Worm (Caenorhabditis elegans) whole organism, L2 larva: ENCODE results near the gene VB0395L.1.

ENCODE experiments used
- lin-13 ChIP-seq: fragments of 150-350 bp; optimal IDR thresholded peaks from 2 replicates; lab custom pipeline; 2014; ENCODE audit warnings: missing biosample characterization, missing genetic modification reagents, missing genetic modification characterization
- nhr-10 ChIP-seq: sonication (generic microtip); optimal IDR thresholded peaks from 2 replicates; lab custom pipeline; 2017; ENCODE audit warnings: missing biosample characterization, missing genetic modification characterization
- nhr-237 ChIP-seq: fragments of 150-350 bp; optimal IDR thresholded peaks from 2 replicates; lab custom pipeline; 2014; ENCODE audit warnings: missing biosample characterization, missing genetic modification characterization
- snpc-4 ChIP-seq: fragments of 150-350 bp; optimal IDR thresholded peaks from 2 replicates; lab custom pipeline; 2014; ENCODE audit warnings: missing biosample characterization, missing genetic modification characterization
- unc-62 ChIP-seq: fragments of 150-350 bp; optimal IDR thresholded peaks from 2 replicates; lab custom pipeline; 2014; ENCODE audit warnings: missing biosample characterization, missing genetic modification reagents, missing genetic modification characterization
- ztf-4 ChIP-seq: fragments of 150-350 bp; optimal IDR thresholded peaks from 2 replicates; lab custom pipeline; 2014; ENCODE audit warnings: missing biosample characterization, missing genetic modification characterization

DNA sequence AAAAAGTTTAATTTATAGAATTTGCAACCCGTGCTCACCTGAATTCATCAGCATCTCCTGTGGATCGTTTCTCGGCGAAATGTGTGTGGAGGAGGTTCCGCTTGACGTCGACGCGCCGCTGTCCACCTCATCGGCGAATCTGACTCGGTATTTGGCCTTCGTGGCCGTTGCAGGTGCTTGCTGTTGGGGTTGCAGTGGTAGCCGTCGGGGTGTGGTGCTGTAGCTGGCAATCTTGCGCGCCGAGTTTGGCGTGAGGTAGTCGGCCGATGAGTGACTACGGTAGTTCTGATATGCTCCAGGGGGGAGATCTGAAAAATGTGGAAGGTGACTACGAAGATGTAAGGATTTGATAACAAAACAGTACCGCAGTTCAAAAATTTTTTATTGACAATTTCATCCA lies 24.0 kb downstream of the VB0395L.1 start:
- no peak for TF ChIP-seq ztf-4
- TF ChIP-seq snpc-4 (tag; lab: Kevin White, UChicago): no peak
- TF ChIP-seq nhr-237 (tag; lab: Kevin White, UChicago): no peak
- no peak for TF ChIP-seq lin-13 (GFP tag; lab: Kevin White, UChicago)
- no peak for TF ChIP-seq nhr-10 (tag; lab: Kevin White, UChicago)
- TF ChIP-seq unc-62 (GFP tag; lab: Kevin White, UChicago): no peak
